Fruit fly (Drosophila melanogaster): ENCODE measurements around the gene CG10948.

- no peak for TF ChIP-seq Dll (optimal IDR thresholded peaks at IDR 0.05)
- no peak for TF ChIP-seq CG8478 (optimal IDR thresholded peaks at IDR 0.05)
- no peak for TF ChIP-seq psq (optimal IDR thresholded peaks at IDR 0.05)
- TF ChIP-seq pan (optimal IDR thresholded peaks at IDR 0.05) = no peak
Measured at dm6 chr3L:12813907-12814306, 36.0 kb downstream of the CG10948 start, which contains the start of the genes Sf3a2 and CG42588.
